Fruit fly (Drosophila melanogaster): ENCODE measurements around the gene Ir7c.

Ir7c gene

dm6 chrX:7893411-7894122 is 19.4 kb downstream of the Ir7c start, which contains the start of the genes CG45089, ND-MNLL and p115 (continued):
- TF ChIP-seq Bteb2 (GFP tag; optimal IDR thresholded peaks at IDR 0.05) (no peak), NFAT (GFP tag; IDR thresholded peaks at IDR 0.05) (peak; percentile 44; the same call in 1 of the 2 replicates), twi (tag; optimal IDR thresholded peaks at IDR 0.05) (peak; percentile 26), danr (GFP tag; IDR thresholded peaks at IDR 0.05) (no peak), CG8290 (GFP tag; optimal IDR thresholded peaks at IDR 0.05) (peak; percentile 70), CG8290 (tag; optimal IDR thresholded peaks at IDR 0.05) (no peak), Kr (GFP tag; optimal IDR thresholded peaks at IDR 0.05) (no peak), gem (tag; optimal IDR thresholded peaks at IDR 0.05) (peak; percentile 78), H2.0 (GFP tag; IDR thresholded peaks at IDR 0.05) (0 out of 2 replicates have a peak, but pooled peaks have one; percentile 14), ab (GFP tag; optimal IDR thresholded peaks at IDR 0.05) (no peak), Lpt (GFP tag; optimal IDR thresholded peaks at IDR 0.05) (no peak), sim (GFP tag; IDR thresholded peaks at IDR 0.05) (no peak), stc (GFP tag; IDR thresholded peaks at IDR 0.05) (no peak), CG11696 (GFP tag; IDR thresholded peaks at IDR 0.05) (no peak), row (GFP tag; IDR thresholded peaks at IDR 0.05) (peak; percentile 86), CG31388 (GFP tag; optimal IDR thresholded peaks at IDR 0.05) (peak; percentile 6), CG8388 (GFP tag; optimal IDR thresholded peaks at IDR 0.05) (peak; percentile 52), HmgD (GFP tag; optimal IDR thresholded peaks at IDR 0.05) (no peak), Deaf1 (tag; optimal IDR thresholded peaks at IDR 0.05) (peak; percentile 15), Dip2 (GFP tag; IDR thresholded peaks at IDR 0.05) (no peak), CG10979 (tag; optimal IDR thresholded peaks at IDR 0.05) (peak; percentile 50), zfh1 (GFP tag; IDR thresholded peaks at IDR 0.05) (peak; percentile 55; the same call in 1 of the 3 replicates), cato (GFP tag; optimal IDR thresholded peaks at IDR 0.05; ENCODE audit: borderline replicate concordance) (peak; percentile 26), Mad (GFP tag; optimal IDR thresholded peaks at IDR 0.05) (no peak), sens-2 (GFP tag; IDR thresholded peaks at IDR 0.05) (no peak), CG2889 (GFP tag; IDR thresholded peaks at IDR 0.05) (no peak), usp (GFP tag; optimal IDR thresholded peaks at IDR 0.05) (no peak), klu (GFP tag; IDR thresholded peaks at IDR 0.05) (peak; percentile 53), Taf1 (GFP tag; IDR thresholded peaks at IDR 0.05) (no peak), Lhr (GFP tag; optimal IDR thresholded peaks at IDR 0.05) (no peak), prd (optimal IDR thresholded peaks at IDR 0.05) (no peak), prd (GFP tag; IDR thresholded peaks at IDR 0.05) (peak; percentile 65), CG3065 (GFP tag; optimal IDR thresholded peaks at IDR 0.05) (peak; percentile 14), ase (GFP tag; IDR thresholded peaks at IDR 0.05) (no peak), TFAM (GFP tag; optimal IDR thresholded peaks at IDR 0.05) (no peak), CG4820 (GFP tag; optimal IDR thresholded peaks at IDR 0.05) (peak; percentile 36), CG14667 (GFP tag; IDR thresholded peaks at IDR 0.05) (peak; percentile 25; the same call in 1 of the 2 replicates), Doc3 (GFP tag; IDR thresholded peaks at IDR 0.05; ENCODE audit: partially characterized antibody) (0 out of 3 replicates have a peak, but pooled peaks have one; percentile 48), Atf6 (GFP tag; IDR thresholded peaks at IDR 0.05) (no peak), CG10431 (GFP tag; optimal IDR thresholded peaks at IDR 0.05) (no peak), eve (GFP tag; optimal IDR thresholded peaks at IDR 0.05) (no peak), CG17359 (tag; optimal IDR thresholded peaks at IDR 0.05) (peak; percentile 66), CkIIα-i1 (GFP tag; IDR thresholded peaks at IDR 0.05) (no peak), CG12236 (GFP tag; optimal IDR thresholded peaks at IDR 0.05) (no peak), ac (GFP tag; optimal IDR thresholded peaks at IDR 0.05) (no peak), grau (tag; optimal IDR thresholded peaks at IDR 0.05) (peak; percentile 61), CG8359 (GFP tag; optimal IDR thresholded peaks at IDR 0.05; ENCODE audit: borderline replicate concordance) (no peak), CG10462 (GFP tag; optimal IDR thresholded peaks at IDR 0.05) (peak; percentile 24), lmd (GFP tag; IDR thresholded peaks at IDR 0.05) (peak; percentile 62), ci (GFP tag; IDR thresholded peaks at IDR 0.05) (no peak), CG15011 (GFP tag; optimal IDR thresholded peaks at IDR 0.05) (no peak), CG14710 (tag; optimal IDR thresholded peaks at IDR 0.05) (peak; percentile 77)

All from whole organism, embryonic.